Worm (Caenorhabditis elegans) whole organism, midembryonic: ENCODE measurements around the gene myrf-2.

ENCODE experiments used
- T22C8.4 ChIP-seq: fragments of 200-800 bp; sonication (Bioruptor generic); IDR thresholded peaks from 2 replicates; pipeline ENCODE4 v1.3.6; 2022; ENCODE audit warnings: missing genetic modification characterization, missing compliant biosample characterization
- cog-1 ChIP-seq: sonication (generic microtip); optimal IDR thresholded peaks from 2 replicates; lab custom pipeline; 2016; ENCODE audit warnings: missing genetic modification characterization, missing compliant biosample characterization
- flt-1 ChIP-seq: fragments of 200-800 bp; sonication (Bioruptor generic); IDR thresholded peaks from 2 replicates; pipeline ENCODE4 v1.3.6; 2022; ENCODE audit warnings: missing genetic modification characterization, missing compliant biosample characterization
- med-1 ChIP-seq: sonication (generic microtip); optimal IDR thresholded peaks from 2 replicates; lab custom pipeline; 2017; ENCODE audit warnings: missing genetic modification characterization, mild to moderate bottlenecking, missing compliant biosample characterization, antibody characterized with exemption, missing genetic modification reagents; ENCODE audit not compliant: insufficient read depth
- ztf-23 ChIP-seq: fragments of 200-800 bp; sonication (Bioruptor generic); IDR thresholded peaks from 2 replicates; pipeline ENCODE4 v1.3.6; 2022; ENCODE audit warnings: missing genetic modification reagents, missing genetic modification characterization, missing compliant biosample characterization
- ztf-29 ChIP-seq: fragments of 200-800 bp; sonication (Bioruptor generic); IDR thresholded peaks from 2 replicates; pipeline ENCODE4 v1.3.6; 2022; ENCODE audit warnings: missing genetic modification reagents, missing genetic modification characterization, missing compliant biosample characterization

DNA sequence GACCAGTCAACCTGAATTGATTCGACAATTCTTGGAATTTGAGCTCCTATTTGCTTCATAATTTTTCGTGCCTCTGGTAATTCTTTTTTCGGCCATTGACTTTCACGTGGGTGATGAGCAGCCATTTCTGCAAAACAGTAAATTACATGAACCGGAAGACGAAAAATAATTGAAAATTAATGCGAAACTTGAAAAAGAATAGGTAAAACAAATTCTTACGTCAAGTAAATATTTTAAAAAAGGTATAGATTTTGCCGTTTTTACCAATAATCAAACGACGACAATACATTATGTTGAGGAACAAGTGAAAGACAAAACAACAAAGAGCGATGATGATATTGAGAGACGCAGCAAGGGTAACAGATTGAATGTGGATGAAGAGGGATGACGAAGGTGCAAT lies 55.7 kb downstream of the myrf-2 start, which contains the start of gene moc-1:
- TF ChIP-seq ztf-29 (no peak), cog-1 (tag; lab: Kevin White, UChicago) (no peak), ztf-23 (GFP tag; lab: Robert Waterston, UW) (no peak), med-1 (GFP tag; lab: Kevin White, UChicago) (no peak), T22C8.4 (GFP tag; lab: Robert Waterston, UW) (no peak), flt-1 (GFP tag; lab: Robert Waterston, UW) (no peak)
